Fruit fly (Drosophila melanogaster): Measurements from ENCODE around the gene Vinc.

DNA sequence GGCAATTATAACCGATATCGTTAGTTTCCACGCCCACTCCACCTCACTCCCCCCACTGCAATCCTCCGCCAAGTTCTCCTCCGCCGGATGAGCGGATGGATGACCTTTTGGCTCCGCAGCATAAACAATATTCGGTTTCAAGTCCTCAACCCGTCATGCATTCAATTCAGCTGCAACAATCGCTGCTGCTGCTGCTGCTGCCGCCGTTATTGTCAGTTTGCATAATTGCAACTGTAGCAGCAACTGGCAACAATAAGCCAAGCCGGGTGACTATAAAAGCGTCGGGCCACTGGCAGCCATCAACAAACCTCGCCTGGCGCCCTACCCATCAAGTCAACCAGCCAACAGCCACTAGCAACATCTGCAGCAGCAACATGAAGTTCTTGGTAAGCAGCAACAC lies 35.8 kb downstream of the Vinc start, which contains the start of gene CG17777:
- TF ChIP-seq h (optimal IDR thresholded peaks at IDR 0.05) (no peak), psq (optimal IDR thresholded peaks at IDR 0.05) (no peak)
